Fruit fly (Drosophila melanogaster): ENCODE data around the gene CG1090.
A peak's percentile ranks its signal among the peaks of the same experiment; 100 is the strongest.

CG1090 gene

dm6 chr3R:4319507-4320138 lies 40.1 kb upstream of the CG1090 start, which contains the start of gene CG9795 (continued):
- TF ChIP-seq Gug (GFP tag; IDR thresholded peaks at IDR 0.05) (no peak), HLH4C (GFP tag; IDR thresholded peaks at IDR 0.05; ENCODE audit: partially characterized antibody) (peak; percentile 97), CrebB (tag; optimal IDR thresholded peaks at IDR 0.05) (peak; percentile 54), Max (GFP tag; optimal IDR thresholded peaks at IDR 0.05) (peak; percentile 18), D19B (GFP tag; optimal IDR thresholded peaks at IDR 0.05) (no peak), Dfd (GFP tag; optimal IDR thresholded peaks at IDR 0.05) (no peak), dati (GFP tag; IDR thresholded peaks at IDR 0.05) (no peak), sima (GFP tag; optimal IDR thresholded peaks at IDR 0.05) (no peak), CG32767 (GFP tag; IDR thresholded peaks at IDR 0.05) (peak; percentile 53; the same call in 1 of the 2 replicates), btn (GFP tag; optimal IDR thresholded peaks at IDR 0.05) (peak; percentile 6), nmo (GFP tag; optimal IDR thresholded peaks at IDR 0.05) (no peak), pan (optimal IDR thresholded peaks at IDR 0.05) (no peak), pan (GFP tag; optimal IDR thresholded peaks at IDR 0.05 in 1 of 2, IDR thresholded peaks at IDR 0.05 in 1 of 2) (peak in 1 of 2 experiments; percentile 47), nau (GFP tag; optimal IDR thresholded peaks at IDR 0.05) (no peak), CG7987 (GFP tag; optimal IDR thresholded peaks at IDR 0.05) (peak; percentile 51), sc (optimal IDR thresholded peaks at IDR 0.05) (no peak), sc (GFP tag; optimal IDR thresholded peaks at IDR 0.05) (no peak), Asciz (GFP tag; optimal IDR thresholded peaks at IDR 0.05) (no peak), BtbVII (GFP tag; optimal IDR thresholded peaks at IDR 0.05) (peak; percentile 8), CG11696 (GFP tag; IDR thresholded peaks at IDR 0.05) (no peak), Ptx1 (GFP tag; IDR thresholded peaks at IDR 0.05) (no peak), gt (GFP tag; IDR thresholded peaks at IDR 0.05) (no peak), CG7357 (GFP tag; IDR thresholded peaks at IDR 0.05) (no peak), Doc3 (GFP tag; IDR thresholded peaks at IDR 0.05; ENCODE audit: partially characterized antibody) (peak; percentile 75), CG2129 (GFP tag; IDR thresholded peaks at IDR 0.05; ENCODE audit: partially characterized antibody) (peak; percentile 49), Hmx (GFP tag; optimal IDR thresholded peaks at IDR 0.05) (no peak), CHES-1-like (GFP tag; optimal IDR thresholded peaks at IDR 0.05) (peak; percentile 58), CG10565 (GFP tag; optimal IDR thresholded peaks at IDR 0.05) (no peak), Jarid2 (GFP tag; optimal IDR thresholded peaks at IDR 0.05) (no peak), NFAT (GFP tag; IDR thresholded peaks at IDR 0.05) (peak; percentile 37; the same call in 1 of the 2 replicates), ab (GFP tag; optimal IDR thresholded peaks at IDR 0.05) (no peak), bowl (GFP tag; IDR thresholded peaks at IDR 0.05) (no peak), Hr3 (GFP tag; optimal IDR thresholded peaks at IDR 0.05) (peak; percentile 55), ase (GFP tag; IDR thresholded peaks at IDR 0.05) (no peak), CG14441 (GFP tag; IDR thresholded peaks at IDR 0.05) (no peak), Sox100B (GFP tag; optimal IDR thresholded peaks at IDR 0.05) (no peak), CG11695 (GFP tag; IDR thresholded peaks at IDR 0.05) (peak; percentile 91), wor (GFP tag; IDR thresholded peaks at IDR 0.05) (no peak), CG6765 (GFP tag; optimal IDR thresholded peaks at IDR 0.05) (peak; percentile 51), CG8388 (GFP tag; optimal IDR thresholded peaks at IDR 0.05) (no peak), HLH3B (GFP tag; IDR thresholded peaks at IDR 0.05) (no peak), Sin3A (optimal IDR thresholded peaks at IDR 0.05) (peak; percentile 20), CG6791 (GFP tag; IDR thresholded peaks at IDR 0.05; ENCODE audit: partially characterized antibody) (peak; percentile 97), Vsx1 (GFP tag; optimal IDR thresholded peaks at IDR 0.05) (no peak), CG14050 (GFP tag; IDR thresholded peaks at IDR 0.05) (no peak), bigmax (GFP tag; optimal IDR thresholded peaks at IDR 0.05) (no peak), CG5180 (GFP tag; optimal IDR thresholded peaks at IDR 0.05) (no peak), CG2678 (tag; optimal IDR thresholded peaks at IDR 0.05) (no peak), CG14710 (tag; optimal IDR thresholded peaks at IDR 0.05) (peak; percentile 44), tgo (GFP tag; IDR thresholded peaks at IDR 0.05) (no peak), amos (GFP tag; IDR thresholded peaks at IDR 0.05; ENCODE audit: partially characterized antibody) (peak; percentile 90)

Measured in whole organism, embryonic.